Worm (Caenorhabditis elegans): ENCODE data around the gene cyp-37A1.

cyp-37A1 gene

DNA sequence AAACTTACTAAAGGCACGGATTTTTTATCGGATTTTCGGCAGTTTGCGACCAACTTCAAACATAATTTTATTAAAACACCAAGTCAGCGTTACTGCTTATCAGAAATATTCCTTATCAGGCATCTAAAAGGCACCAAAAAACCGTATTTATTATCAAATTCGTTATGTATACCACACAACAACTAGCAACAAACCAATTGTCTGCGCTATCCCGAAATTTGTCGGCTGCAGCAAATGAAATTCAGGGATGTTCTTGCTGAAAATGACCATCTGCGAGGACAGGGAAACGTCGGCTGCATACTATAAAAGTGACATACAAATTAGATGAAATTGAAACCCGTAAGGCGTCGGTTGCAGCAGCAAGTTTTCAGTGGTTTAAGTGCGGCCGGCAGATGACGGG lies 18.8 kb downstream of the cyp-37A1 start:
- TF ChIP-seq nhr-42 (GFP tag; IDR thresholded peaks at IDR 0.05) (no peak), Y105C5A.15 (GFP tag; IDR thresholded peaks at IDR 0.05) (no peak), mxl-2 (GFP tag; conservative IDR thresholded peaks at IDR 0.05) (no peak), T26A8.4 (GFP tag; IDR thresholded peaks at IDR 0.05) (no peak), vab-7 (GFP tag; IDR thresholded peaks at IDR 0.05) (no peak), D1046.2 (GFP tag; IDR thresholded peaks at IDR 0.05) (no peak), nhr-28 (tag; optimal IDR thresholded peaks at IDR 0.05) (peak; percentile 1), dve-1 (tag; optimal IDR thresholded peaks at IDR 0.05; ENCODE audit: insufficient read depth) (peak; percentile 16), pqm-1 (tag; optimal IDR thresholded peaks at IDR 0.05) (peak; percentile 52), mdl-1 (tag; optimal IDR thresholded peaks at IDR 0.05) (no peak), unc-39 (tag; optimal IDR thresholded peaks at IDR 0.05) (no peak), hif-1 (tag; optimal IDR thresholded peaks at IDR 0.05) (no peak), lin-39 (tag; optimal IDR thresholded peaks at IDR 0.05) (no peak), hmg-1.1 (GFP tag; IDR thresholded peaks at IDR 0.05) (no peak), dpl-1 (GFP tag; optimal IDR thresholded peaks at IDR 0.05) (no peak), T20F7.1 (GFP tag; optimal IDR thresholded peaks at IDR 0.05) (no peak), nhr-11 (tag; optimal IDR thresholded peaks at IDR 0.05) (no peak), nhr-41 (GFP tag; IDR thresholded peaks at IDR 0.05) (no peak), mxl-3 (GFP tag; optimal IDR thresholded peaks at IDR 0.05) (no peak), dmd-9 (GFP tag; IDR thresholded peaks at IDR 0.05) (no peak), unc-62 (GFP tag; optimal IDR thresholded peaks at IDR 0.05 in 1 of 2) (peak in 1 of 2 experiments; percentile 48), unc-62 (tag; optimal IDR thresholded peaks at IDR 0.05) (no peak), ceh-20 (GFP tag; IDR thresholded peaks at IDR 0.05) (no peak), rbr-2 (tag; optimal IDR thresholded peaks at IDR 0.05) (no peak), nhr-237 (tag; optimal IDR thresholded peaks at IDR 0.05) (no peak), unc-130 (GFP tag; optimal IDR thresholded peaks at IDR 0.05) (no peak), gei-8 (GFP tag; optimal IDR thresholded peaks at IDR 0.05) (no peak), ceh-44 (GFP tag; IDR thresholded peaks at IDR 0.05) (no peak), lsy-2 (tag; optimal IDR thresholded peaks at IDR 0.05) (no peak), zag-1 (tag; optimal IDR thresholded peaks at IDR 0.05) (no peak), ctbp-1 (GFP tag; IDR thresholded peaks at IDR 0.05) (no peak), F44E2.7 (GFP tag; IDR thresholded peaks at IDR 0.05) (no peak), ztf-11 (tag; optimal IDR thresholded peaks at IDR 0.05) (no peak), ZK546.5 (tag; optimal IDR thresholded peaks at IDR 0.05) (no peak), daf-16 (GFP tag; optimal IDR thresholded peaks at IDR 0.05) (no peak), daf-16 (tag; optimal IDR thresholded peaks at IDR 0.05) (peak; percentile 31), skn-1 (tag; optimal IDR thresholded peaks at IDR 0.05) (no peak), arid-1 (GFP tag; conservative IDR thresholded peaks at IDR 0.05) (no peak)

DNA sequence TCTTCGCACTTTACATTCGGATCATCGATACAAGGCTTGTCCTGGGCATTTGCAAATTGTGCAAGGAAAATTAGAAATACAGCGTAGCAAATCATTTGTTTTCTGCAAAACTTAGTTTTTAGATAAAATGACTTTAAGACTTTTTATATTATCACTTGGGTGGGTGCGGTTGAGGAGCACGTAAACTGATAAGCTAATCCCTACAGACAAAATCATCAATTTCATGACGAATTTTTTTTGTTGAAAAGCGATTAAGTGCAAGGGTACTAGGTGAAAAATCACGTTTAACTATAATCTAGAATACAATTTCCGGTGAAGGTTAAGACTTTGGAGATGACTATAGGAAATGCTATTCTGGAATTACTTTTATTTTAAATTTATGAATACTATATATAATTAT lies 19.3 kb downstream of the cyp-37A1 start, which contains the start of gene F01D5.1:
TSS of gene F01D5.1 (minus strand) at position 105 of the 400 bp plus-strand sequence.
- TF ChIP-seq nhr-77 (tag; optimal IDR thresholded peaks at IDR 0.05) (no peak), F44E2.7 (GFP tag; IDR thresholded peaks at IDR 0.05) (no peak), pqm-1 (tag; optimal IDR thresholded peaks at IDR 0.05) (peak; percentile 33), dmd-6 (GFP tag; IDR thresholded peaks at IDR 0.05) (peak; percentile 49; the same call in 1 of the 2 replicates), F26F4.8 (GFP tag; conservative IDR thresholded peaks at IDR 0.05) (no peak), zip-2 (tag; optimal IDR thresholded peaks at IDR 0.05) (no peak), duxl-1 (tag; optimal IDR thresholded peaks at IDR 0.05; ENCODE audit: poor library complexity) (no peak), jun-1 (tag; optimal IDR thresholded peaks at IDR 0.05) (no peak), lin-1 (GFP tag; IDR thresholded peaks at IDR 0.05) (0 out of 2 replicates have a peak, but pooled peaks have one; percentile 32)
